Worm (Caenorhabditis elegans) whole organism, young adult: ENCODE results near the gene gcy-12.

Experiments used
- B0019.2 ChIP-seq: fragments of 200-800 bp; sonication (Bioruptor generic); conservative IDR thresholded peaks from 2 replicates; pipeline ENCODE4 v1.3.6; 2022; ENCODE audit warnings: missing genetic modification reagents, missing genetic modification characterization, missing compliant biosample characterization
- C06A6.2 ChIP-seq: fragments of 200-800 bp; sonication (Bioruptor generic); conservative IDR thresholded peaks from 2 replicates; pipeline ENCODE4 v1.3.6; 2022; ENCODE audit warnings: missing genetic modification characterization, missing compliant biosample characterization
- F33H1.4 ChIP-seq: fragments of 200-800 bp; sonication (Bioruptor generic); IDR thresholded peaks from 2 replicates; pipeline ENCODE4 v1.3.6; 2022; ENCODE audit warnings: missing genetic modification reagents, missing genetic modification characterization, missing compliant biosample characterization
- Y56A3A.18 ChIP-seq: fragments of 200-800 bp; sonication (Bioruptor generic); IDR thresholded peaks from 2 replicates; pipeline ENCODE4 v1.3.6; 2022; ENCODE audit warnings: missing genetic modification reagents, missing genetic modification characterization, missing compliant biosample characterization
- Y67H2A.10 ChIP-seq: fragments of 200-800 bp; sonication (Bioruptor generic); conservative IDR thresholded peaks from 2 replicates; pipeline ENCODE4 v1.3.6; 2022; ENCODE audit warnings: missing genetic modification reagents, missing genetic modification characterization, missing compliant biosample characterization
- ZK185.1 ChIP-seq: sonication (generic microtip); optimal IDR thresholded peaks from 2 replicates; lab custom pipeline; 2016; ENCODE audit warnings: mild to moderate bottlenecking, missing genetic modification characterization, missing compliant biosample characterization; ENCODE audit not compliant: poor library complexity, severe bottlenecking
- akir-1 ChIP-seq: fragments of 200-800 bp; sonication (Bioruptor generic); optimal IDR thresholded peaks from 2 replicates; lab custom pipeline; 2018; ENCODE audit warnings: mild to moderate bottlenecking, missing genetic modification characterization, moderate library complexity, missing compliant biosample characterization
- attf-3 ChIP-seq: fragments of 200-800 bp; sonication (Bioruptor generic); conservative IDR thresholded peaks from 2 replicates; pipeline ENCODE4 v1.3.6; 2022; ENCODE audit warnings: missing genetic modification reagents, missing genetic modification characterization, missing compliant biosample characterization
- attf-6 ChIP-seq: fragments of 200-800 bp; sonication (Bioruptor generic); IDR thresholded peaks from 2 replicates; pipeline ENCODE4 v1.3.6; 2022; ENCODE audit warnings: missing genetic modification reagents, missing genetic modification characterization, missing compliant biosample characterization
- ccch-3 ChIP-seq: fragments of 200-800 bp; sonication (Bioruptor generic); optimal IDR thresholded peaks from 2 replicates; lab custom pipeline; 2018; ENCODE audit warnings: mild to moderate bottlenecking, missing genetic modification characterization, missing compliant biosample characterization
- cebp-1 ChIP-seq, 2 experiments: fragments of 200-800 bp in 1 of 2; sonication (Bioruptor generic) in 1 of 2; sonication (generic microtip) in 1 of 2; IDR thresholded peaks in 1 of 2; optimal IDR thresholded peaks in 1 of 2; 2 replicates each; pipeline versions ENCODE4 v1.3.6 to Lab custom; 2017 to 2022; ENCODE audit warnings: missing compliant biosample characterization in 2 of 2, missing genetic modification characterization in 2 of 2, mild to moderate bottlenecking in 1 of 2, missing genetic modification reagents in 1 of 2, moderate library complexity in 1 of 2
- ceh-40 ChIP-seq: fragments of 200-800 bp; sonication (Bioruptor generic); IDR thresholded peaks from 2 replicates; pipeline ENCODE4 v1.3.6; 2022; ENCODE audit warnings: missing genetic modification characterization, missing compliant biosample characterization
- ceh-91 ChIP-seq: fragments of 200-800 bp; sonication (Bioruptor generic); IDR thresholded peaks from 2 replicates; pipeline ENCODE4 v1.3.6; 2022; ENCODE audit warnings: missing genetic modification reagents, missing genetic modification characterization, missing compliant biosample characterization
- dpff-1 ChIP-seq: sonication (generic microtip); optimal IDR thresholded peaks from 2 replicates; lab custom pipeline; 2017; ENCODE audit warnings: mild to moderate bottlenecking, missing genetic modification characterization, missing compliant biosample characterization
- egrh-3 ChIP-seq: fragments of 200-800 bp; sonication (Bioruptor generic); IDR thresholded peaks from 2 replicates; pipeline ENCODE4 v1.3.6; 2022; ENCODE audit warnings: missing genetic modification reagents, missing genetic modification characterization, missing compliant biosample characterization
- ekl-4 ChIP-seq: fragments of 200-800 bp; sonication (Bioruptor generic); IDR thresholded peaks from 2 replicates; pipeline ENCODE4 v1.3.6; 2022; ENCODE audit warnings: missing genetic modification reagents, missing genetic modification characterization, missing compliant biosample characterization
- ets-4 ChIP-seq: fragments of 200-800 bp; sonication (Bioruptor generic); optimal IDR thresholded peaks from 2 replicates; lab custom pipeline; 2018; ENCODE audit warnings: mild to moderate bottlenecking, missing genetic modification characterization, missing compliant biosample characterization
- fkh-3 ChIP-seq: sonication (generic microtip); optimal IDR thresholded peaks from 2 replicates; lab custom pipeline; 2016; ENCODE audit warnings: mild to moderate bottlenecking, missing genetic modification characterization, missing compliant biosample characterization
- hlh-12 ChIP-seq: sonication (generic microtip); optimal IDR thresholded peaks from 2 replicates; lab custom pipeline; 2016; ENCODE audit warnings: missing genetic modification characterization, missing compliant biosample characterization
- hrde-1 ChIP-seq: sonication (generic microtip); optimal IDR thresholded peaks from 2 replicates; lab custom pipeline; 2016; ENCODE audit warnings: missing genetic modification characterization, mild to moderate bottlenecking, missing compliant biosample characterization, moderate library complexity, missing genotype, missing genetic modification reagents, borderline replicate concordance
- hsf-1 ChIP-seq: fragments of 200-800 bp; sonication (Bioruptor generic); IDR thresholded peaks from 2 replicates; pipeline ENCODE4 v1.3.6; 2022; ENCODE audit warnings: missing genetic modification reagents, missing genetic modification characterization, missing compliant biosample characterization
- lin-26 ChIP-seq: fragments of 200-800 bp; sonication (Bioruptor generic); IDR thresholded peaks from 2 replicates; pipeline ENCODE4 v1.3.6; 2022; ENCODE audit warnings: missing genetic modification reagents, missing genetic modification characterization, missing compliant biosample characterization
- madf-8 ChIP-seq: fragments of 200-800 bp; sonication (Bioruptor generic); conservative IDR thresholded peaks from 2 replicates; pipeline ENCODE4 v1.3.6; 2022; ENCODE audit warnings: missing genetic modification reagents, missing genetic modification characterization, missing compliant biosample characterization
- nfya-1 ChIP-seq: sonication (generic microtip); optimal IDR thresholded peaks from 2 replicates; lab custom pipeline; 2017; ENCODE audit warnings: antibody characterized with exemption, missing compliant biosample characterization, missing genetic modification characterization, borderline replicate concordance; ENCODE audit not compliant: insufficient read depth
- nfya-2 ChIP-seq: fragments of 200-800 bp; sonication (Bioruptor generic); IDR thresholded peaks from 2 replicates; pipeline ENCODE4 v1.3.6; 2022; ENCODE audit warnings: missing genetic modification reagents, missing genetic modification characterization, missing compliant biosample characterization
- nhr-90 ChIP-seq: sonication (generic microtip); optimal IDR thresholded peaks from 2 replicates; lab custom pipeline; 2016; ENCODE audit warnings: missing genotype, mild to moderate bottlenecking, missing genetic modification characterization, missing compliant biosample characterization
- pbrm-1 ChIP-seq: fragments of 200-800 bp; sonication (Bioruptor generic); IDR thresholded peaks from 2 replicates; pipeline ENCODE4 v1.3.6; 2022; ENCODE audit warnings: missing genetic modification reagents, missing genetic modification characterization, missing compliant biosample characterization
- rec-8 ChIP-seq, 2 experiments: sonication (generic microtip); optimal IDR thresholded peaks; 2 replicates each; lab custom pipeline; 2016; ENCODE audit warnings: mild to moderate bottlenecking in 2 of 2, missing genetic modification characterization in 2 of 2, missing genetic modification reagents in 2 of 2, missing genotype in 2 of 2, missing biosample characterization in 1 of 2, missing compliant biosample characterization in 1 of 2, moderate library complexity in 1 of 2
- snpc-1.1 ChIP-seq: sonication (generic microtip); optimal IDR thresholded peaks from 2 replicates; lab custom pipeline; 2017; ENCODE audit warnings: missing genetic modification characterization, mild to moderate bottlenecking, missing compliant biosample characterization, antibody characterized with exemption, moderate library complexity, missing genotype, missing genetic modification reagents; ENCODE audit not compliant: insufficient read depth
- snpc-1.3 ChIP-seq: sonication (generic microtip); optimal IDR thresholded peaks from 2 replicates; lab custom pipeline; 2017; ENCODE audit warnings: missing genetic modification characterization, mild to moderate bottlenecking, missing compliant biosample characterization, antibody characterized with exemption, moderate library complexity, missing genotype, missing genetic modification reagents; ENCODE audit not compliant: insufficient read depth
- snpc-4 ChIP-seq, 5 experiments: fragments of 150-350 bp in 1 of 5; sonication (generic microtip) in 4 of 5; optimal IDR thresholded peaks; 2 replicates each; lab custom pipeline; 2014 to 2018; ENCODE audit warnings: missing genetic modification characterization in 5 of 5, missing biosample characterization in 3 of 5, antibody characterized with exemption in 2 of 5, mild to moderate bottlenecking in 2 of 5, missing compliant biosample characterization in 2 of 5, missing genotype in 2 of 5, moderate library complexity in 2 of 5, missing genetic modification reagents in 1 of 5
- sptf-2 ChIP-seq: fragments of 200-800 bp; sonication (Bioruptor generic); optimal IDR thresholded peaks from 2 replicates; lab custom pipeline; 2018; ENCODE audit warnings: mild to moderate bottlenecking, missing genetic modification characterization, missing compliant biosample characterization
- ztf-18 ChIP-seq: sonication (generic microtip); optimal IDR thresholded peaks from 2 replicates; lab custom pipeline; 2016; ENCODE audit warnings: missing genotype, mild to moderate bottlenecking, missing genetic modification characterization, missing compliant biosample characterization
- ztf-26 ChIP-seq: sonication (generic microtip); optimal IDR thresholded peaks from 2 replicates; lab custom pipeline; 2017; ENCODE audit warnings: missing genetic modification characterization, missing compliant biosample characterization
- ztf-28 ChIP-seq: fragments of 200-800 bp; sonication (Bioruptor generic); IDR thresholded peaks from 2 replicates; pipeline ENCODE4 v1.3.6; 2022; ENCODE audit warnings: missing genetic modification reagents, missing genetic modification characterization, missing compliant biosample characterization

gcy-12 gene

DNA sequence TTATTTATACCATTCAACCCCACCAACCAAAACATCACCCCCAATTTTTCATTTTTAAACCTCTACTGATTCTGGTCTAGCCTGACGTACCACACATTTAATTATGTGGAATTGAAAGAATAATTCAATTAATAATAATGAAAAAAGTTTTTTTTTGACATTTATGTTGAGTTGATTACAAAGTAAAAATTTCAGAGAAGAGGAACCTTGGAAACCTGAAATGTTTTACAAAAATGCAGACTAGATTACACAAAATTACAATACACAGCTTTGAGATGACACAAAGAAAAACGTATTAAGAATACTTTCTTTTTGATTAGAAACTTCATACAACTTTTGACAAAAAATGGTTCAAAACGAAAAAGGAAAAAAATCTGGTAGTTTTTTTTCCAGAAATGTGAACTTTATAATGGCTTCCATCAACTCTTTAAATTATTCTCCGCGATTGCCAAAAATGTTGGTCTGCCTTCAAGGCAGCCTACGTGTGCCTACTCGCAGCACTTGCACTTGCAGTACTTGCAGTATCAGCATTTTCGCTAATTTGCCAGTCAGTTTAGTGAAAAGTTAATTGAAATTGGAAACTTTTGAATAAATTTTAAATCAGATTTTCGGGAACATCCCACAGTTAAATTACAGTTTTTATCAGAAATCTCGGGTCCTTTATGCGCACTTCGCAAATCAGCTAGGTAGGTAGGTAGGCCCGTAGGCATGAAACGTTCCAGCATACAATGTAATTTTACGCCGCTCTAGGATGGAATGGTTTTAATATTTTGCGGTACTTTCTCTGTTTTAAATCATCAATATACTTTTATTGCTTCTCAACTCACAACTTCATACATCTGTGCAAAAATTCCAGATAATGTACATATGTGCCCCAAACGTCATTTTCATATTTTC lies 29.1 kb downstream of the gcy-12 start (continued):
- TF ChIP-seq cebp-1 (GFP tag; IDR thresholded peaks at IDR 0.05; lab: Robert Waterston, UW) (no peak; the same call in 1 of the 2 replicates), cebp-1 (tag; optimal IDR thresholded peaks at IDR 0.05; lab: Kevin White, UChicago) (peak; percentile 61), snpc-1.1 (no peak), ztf-26 (tag; lab: Kevin White, UChicago) (no peak), ets-4 (no peak), Y67H2A.10 (no peak), lin-26 (GFP tag; lab: Robert Waterston, UW) (no peak), B0019.2 (GFP tag; lab: Robert Waterston, UW) (no peak), rec-8 (tag; optimal IDR thresholded peaks at IDR 0.05; lab: Kevin White, UChicago) (no peak), akir-1 (GFP tag; lab: Kevin White, UChicago) (no peak), ekl-4 (GFP tag; lab: Robert Waterston, UW) (no peak), ceh-91 (no peak), madf-8 (GFP tag; lab: Robert Waterston, UW) (no peak), ceh-40 (GFP tag; lab: Robert Waterston, UW) (peak; percentile 64; the same call in 1 of the 2 replicates), ZK185.1 (peak; percentile 8), hlh-12 (tag; lab: Kevin White, UChicago) (no peak), Y56A3A.18 (GFP tag; lab: Robert Waterston, UW) (no peak)
- TF ChIP-seq, all 124 proteins: peak for 13

ce11 chrII:5341573-5341972 lies 29.7 kb downstream of the gcy-12 start:
- no peak for TF ChIP-seq hrde-1 (tag; lab: Kevin White, UChicago)
- no peak for TF ChIP-seq attf-3
- TF ChIP-seq fkh-3 (tag; lab: Kevin White, UChicago): no peak
- TF ChIP-seq F33H1.4: no peak
- no peak for TF ChIP-seq ccch-3
- no peak for TF ChIP-seq dpff-1 (tag; lab: Kevin White, UChicago)
- TF ChIP-seq ztf-28: no peak
- no peak for TF ChIP-seq nhr-90 (tag; lab: Kevin White, UChicago)
- no peak for TF ChIP-seq snpc-1.3 (tag; lab: Kevin White, UChicago)
- no peak for TF ChIP-seq C06A6.2 (GFP tag; lab: Robert Waterston, UW)
- TF ChIP-seq snpc-4 (GFP tag; optimal IDR thresholded peaks at IDR 0.05; lab: Kevin White, UChicago): no peak
- TF ChIP-seq snpc-4 (tag; optimal IDR thresholded peaks at IDR 0.05; lab: Kevin White, UChicago): no peak
- TF ChIP-seq pbrm-1 (GFP tag; lab: Robert Waterston, UW): no peak
- TF ChIP-seq nfya-1 (tag; lab: Kevin White, UChicago): no peak
- no peak for TF ChIP-seq egrh-3 (GFP tag; lab: Robert Waterston, UW)
- no peak for TF ChIP-seq Y67H2A.10
- no peak for TF ChIP-seq hsf-1 (GFP tag; lab: Robert Waterston, UW)
- TF ChIP-seq attf-6: no peak
- no peak for TF ChIP-seq sptf-2 (GFP tag; lab: Kevin White, UChicago)
- no peak for TF ChIP-seq nfya-2
- TF ChIP-seq ztf-18 (tag; lab: Kevin White, UChicago): no peak
